Fruit fly (Drosophila melanogaster): ENCODE data around the gene side-VII.

side-VII gene

DNA sequence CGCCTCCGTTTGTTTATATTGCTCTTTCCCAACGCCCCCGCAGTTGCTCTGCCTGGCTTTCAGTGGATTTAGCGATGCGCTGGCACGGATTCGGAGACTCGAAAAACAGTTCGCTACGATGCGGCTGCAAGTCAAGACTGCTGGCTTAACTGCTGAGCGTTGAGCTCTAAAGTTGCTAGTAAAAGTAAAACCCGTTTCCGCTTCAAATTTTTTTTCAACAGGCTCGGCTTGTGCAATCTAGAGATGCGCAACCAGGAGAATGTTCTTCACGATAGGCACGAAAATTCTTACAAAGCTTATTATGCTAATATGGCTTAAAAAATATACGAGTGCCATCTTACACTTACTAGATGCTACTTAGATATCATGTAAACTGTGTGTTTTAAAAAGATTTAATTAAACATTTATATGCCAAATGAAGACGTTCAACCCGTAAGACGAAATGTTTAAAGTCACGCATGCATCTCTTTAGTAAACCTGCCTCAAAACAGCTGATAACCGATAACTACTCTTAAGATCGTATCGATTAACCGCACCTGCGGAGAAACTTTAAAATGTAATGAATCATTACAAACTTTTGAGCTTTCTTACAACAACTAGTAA, 7.6 kb upstream of the side-VII start, which contains the start of gene CG12948 (continued):
- TF ChIP-seq CG12659 (GFP tag; optimal IDR thresholded peaks at IDR 0.05): peak; percentile 44
- peak; percentile 30 for TF ChIP-seq CG9437 (GFP tag; optimal IDR thresholded peaks at IDR 0.05)
- no peak for TF ChIP-seq p53 (GFP tag; optimal IDR thresholded peaks at IDR 0.05)
- no peak for TF ChIP-seq CG17568 (GFP tag; optimal IDR thresholded peaks at IDR 0.05)
- no peak for TF ChIP-seq Deaf1 (tag; optimal IDR thresholded peaks at IDR 0.05)
- no peak for TF ChIP-seq shn (GFP tag; optimal IDR thresholded peaks at IDR 0.05)
- TF ChIP-seq corto (GFP tag; optimal IDR thresholded peaks at IDR 0.05): peak; percentile 49
- peak; percentile 61 for TF ChIP-seq Abd-B (GFP tag; optimal IDR thresholded peaks at IDR 0.05)
- peak; percentile 46 for TF ChIP-seq dmrt11E (tag; optimal IDR thresholded peaks at IDR 0.05)
- peak; percentile 77 for TF ChIP-seq CG2120 (GFP tag; optimal IDR thresholded peaks at IDR 0.05)
- no peak for TF ChIP-seq CG10274 (GFP tag; optimal IDR thresholded peaks at IDR 0.05)
- TF ChIP-seq Ssrp (tag; optimal IDR thresholded peaks at IDR 0.05): no peak
- peak; percentile 52 for TF ChIP-seq Max (GFP tag; optimal IDR thresholded peaks at IDR 0.05)
- peak; percentile 45 for TF ChIP-seq phol (tag; optimal IDR thresholded peaks at IDR 0.05)
- TF ChIP-seq CG7357 (GFP tag; IDR thresholded peaks at IDR 0.05): no peak
- TF ChIP-seq CG30020 (tag; optimal IDR thresholded peaks at IDR 0.05): peak; percentile 40
- no peak for TF ChIP-seq repo (GFP tag; optimal IDR thresholded peaks at IDR 0.05)
- no peak for TF ChIP-seq Atf3 (GFP tag; optimal IDR thresholded peaks at IDR 0.05)
- TF ChIP-seq slp2 (GFP tag; optimal IDR thresholded peaks at IDR 0.05): peak; percentile 21
- TF ChIP-seq pan (optimal IDR thresholded peaks at IDR 0.05): no peak
- no peak for TF ChIP-seq pan (GFP tag; optimal IDR thresholded peaks at IDR 0.05 in 1 of 2, IDR thresholded peaks at IDR 0.05 in 1 of 2)
- peak; percentile 75 for TF ChIP-seq bbx (GFP tag; IDR thresholded peaks at IDR 0.05; ENCODE audit: partially characterized antibody)
- peak; percentile 45 for TF ChIP-seq lmd (GFP tag; IDR thresholded peaks at IDR 0.05)
- no peak for TF ChIP-seq Ada2b (GFP tag; IDR thresholded peaks at IDR 0.05)
- TF ChIP-seq CG1832 (GFP tag; optimal IDR thresholded peaks at IDR 0.05): no peak
- no peak for TF ChIP-seq CG11398 (GFP tag; optimal IDR thresholded peaks at IDR 0.05)
- peak; percentile 46 for TF ChIP-seq CG15479 (GFP tag; optimal IDR thresholded peaks at IDR 0.05)
- peak; percentile 54 for TF ChIP-seq CG4424 (GFP tag; optimal IDR thresholded peaks at IDR 0.05)
- no peak for TF ChIP-seq sc (optimal IDR thresholded peaks at IDR 0.05)
- TF ChIP-seq sc (GFP tag; optimal IDR thresholded peaks at IDR 0.05): no peak
- TF ChIP-seq Hsf (GFP tag; optimal IDR thresholded peaks at IDR 0.05): peak; percentile 54
- TF ChIP-seq CG10654 (GFP tag; optimal IDR thresholded peaks at IDR 0.05): no peak
- 0 out of 2 replicates have a peak, but pooled peaks have one; percentile 15 for TF ChIP-seq Taf1 (GFP tag; IDR thresholded peaks at IDR 0.05)
- peak; percentile 47; the same call in 1 of the 3 replicates for TF ChIP-seq ci (GFP tag; IDR thresholded peaks at IDR 0.05)
- TF ChIP-seq Hr78 (GFP tag; optimal IDR thresholded peaks at IDR 0.05): no peak
- no peak for TF ChIP-seq CG10147 (GFP tag; optimal IDR thresholded peaks at IDR 0.05)
- peak; percentile 23 for TF ChIP-seq Bdp1 (GFP tag; optimal IDR thresholded peaks at IDR 0.05)
- TF ChIP-seq yki (optimal IDR thresholded peaks at IDR 0.05): no peak
- no peak for TF ChIP-seq Nf-YC (tag; optimal IDR thresholded peaks at IDR 0.05)
- no peak for TF ChIP-seq CG10209 (GFP tag; optimal IDR thresholded peaks at IDR 0.05)
- no peak for TF ChIP-seq HHEX (GFP tag; optimal IDR thresholded peaks at IDR 0.05)
- no peak for TF ChIP-seq cad (GFP tag; optimal IDR thresholded peaks at IDR 0.05)
- TF ChIP-seq Hr51 (GFP tag; optimal IDR thresholded peaks at IDR 0.05): peak in 1 of 2 experiments; percentile 36
- no peak for TF ChIP-seq CG18476 (GFP tag; optimal IDR thresholded peaks at IDR 0.05)
- TF ChIP-seq CG16863 (GFP tag; optimal IDR thresholded peaks at IDR 0.05): peak; percentile 12
- TF ChIP-seq Bgb (GFP tag; IDR thresholded peaks at IDR 0.05; ENCODE audit: partially characterized antibody): peak; percentile 78
- peak; percentile 96 for TF ChIP-seq CG34224 (GFP tag; IDR thresholded peaks at IDR 0.05; ENCODE audit: partially characterized antibody)
- peak; percentile 62 for TF ChIP-seq pros (GFP tag; optimal IDR thresholded peaks at IDR 0.05)
- TF ChIP-seq nom (GFP tag; optimal IDR thresholded peaks at IDR 0.05): peak; percentile 65
- no peak for TF ChIP-seq z (GFP tag; IDR thresholded peaks at IDR 0.05)

Measured in whole organism, embryonic.